Fruit fly (Drosophila melanogaster) whole organism, larva: ENCODE results near the gene CG14346.

Source experiments
- noc ChIP-seq: fragments of 200-800 bp; sonication (Bioruptor generic); optimal IDR thresholded peaks from 3 replicates; lab custom pipeline; 2019; ENCODE audit warnings: missing biosample characterization, mild to moderate bottlenecking, missing genetic modification characterization, moderate library complexity

CG14346 gene

DNA sequence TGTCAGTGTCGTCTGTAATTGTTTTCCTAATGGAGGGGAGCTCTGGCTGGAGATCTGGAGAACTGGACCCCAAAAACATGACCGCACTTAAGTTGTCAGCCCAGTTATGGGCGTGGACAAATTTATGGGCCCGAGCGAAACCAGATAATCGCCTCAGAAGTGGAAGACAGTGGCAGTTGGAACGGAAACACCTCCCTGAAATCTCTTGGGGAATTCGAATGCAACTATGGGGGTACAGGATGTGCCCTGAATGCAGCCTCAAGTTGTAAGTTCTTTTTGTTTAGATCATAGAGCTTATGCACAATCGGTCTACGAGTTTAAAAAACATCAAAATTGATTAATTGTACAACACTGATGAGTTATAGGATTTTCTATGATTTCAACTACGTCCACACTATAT lies at the start of gene CG14346:
TSS of gene CG14346 (plus strand) at position 301 of the 400 bp plus-strand sequence.
- TF ChIP-seq noc (tag; lab: Kevin White, UChicago): no peak

DNA sequence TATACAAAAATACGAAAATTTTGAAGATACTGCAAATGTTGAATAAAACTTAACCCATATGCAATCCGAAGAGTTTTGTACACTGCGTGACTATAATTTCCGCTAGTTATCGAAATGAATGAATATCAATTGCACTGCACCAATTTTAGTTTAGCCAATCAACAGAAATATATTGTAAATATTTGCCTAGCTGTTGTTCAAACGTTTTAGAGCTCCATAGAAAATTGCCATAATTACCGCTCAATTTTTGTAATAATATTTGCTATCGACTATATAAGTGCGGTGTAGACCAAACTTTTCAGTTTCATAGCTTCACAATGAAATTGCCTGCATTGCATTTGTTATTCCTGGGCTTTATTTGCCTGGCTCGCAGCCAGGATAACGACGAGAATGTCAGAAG lies 38.9 kb upstream of the CG14346 start, which contains the start of gene a5:
TSS of gene a5 (plus strand) at position 301 of the 400 bp plus-strand sequence.
- no peak for TF ChIP-seq noc (tag; lab: Kevin White, UChicago)

DNA sequence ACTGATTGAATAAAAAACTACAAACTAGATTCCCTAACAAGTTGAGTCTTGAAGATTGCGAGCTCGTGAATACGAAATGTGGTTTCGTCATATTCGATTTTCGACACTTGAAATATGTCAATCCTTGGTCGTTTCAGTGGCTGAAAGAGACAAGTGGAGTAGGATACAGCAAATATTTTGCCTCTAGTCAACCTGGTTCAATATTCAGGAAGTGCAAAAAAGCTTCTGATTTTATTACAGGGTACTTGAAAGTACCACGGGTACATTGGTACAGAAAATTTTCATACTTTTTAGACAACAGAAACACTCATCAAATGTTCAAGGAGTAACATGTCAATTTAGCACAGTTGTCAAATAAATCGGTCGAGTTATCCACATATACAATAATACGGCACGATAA lies 34.0 kb upstream of the CG14346 start, which contains the start of gene CG5440:
TSS of gene CG5440 (plus strand) at position 301 of the 400 bp plus-strand sequence.
- TF ChIP-seq noc (tag; lab: Kevin White, UChicago): no peak

DNA sequence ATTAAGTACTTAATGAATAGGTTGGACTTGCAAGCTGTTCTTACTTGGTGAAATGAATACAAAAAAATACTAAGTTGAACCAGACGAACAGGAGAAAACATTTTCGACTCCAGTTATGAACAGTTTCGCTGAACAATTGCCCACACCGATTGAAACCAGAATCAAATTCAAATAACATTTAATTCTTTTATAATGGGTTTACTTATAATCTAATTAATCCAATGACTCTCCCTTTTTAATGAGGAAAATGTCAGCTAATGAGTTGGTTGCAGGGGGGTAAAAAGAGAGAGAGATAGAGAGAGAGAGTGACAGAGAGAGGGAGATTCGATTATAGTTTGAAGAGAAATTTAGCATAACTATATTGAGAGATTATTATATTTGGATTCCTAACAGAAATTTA lies 25.8 kb upstream of the CG14346 start, which contains the start of gene CG33923:
TSS of gene CG33923 (minus strand) at position 101 of the 400 bp plus-strand sequence.
- TF ChIP-seq noc (tag; lab: Kevin White, UChicago): no peak

DNA sequence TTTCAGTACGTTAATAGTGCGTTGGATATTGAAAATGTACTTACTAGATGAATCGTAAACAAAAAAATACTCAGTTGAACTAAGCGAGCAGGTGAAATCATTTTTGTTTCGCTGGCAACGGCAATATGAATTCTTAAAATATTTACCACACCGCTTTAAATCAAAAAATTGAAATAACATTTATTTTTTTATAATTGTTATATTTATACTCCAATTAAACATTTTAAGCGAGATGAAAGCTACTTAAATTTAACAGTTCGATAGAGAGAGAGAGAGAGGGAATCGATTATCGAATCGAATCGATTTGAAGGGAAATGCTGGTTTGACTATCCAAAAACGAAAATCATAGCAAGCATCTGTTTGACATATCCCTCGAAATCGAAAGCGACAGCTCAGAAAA lies 23.7 kb upstream of the CG14346 start, which contains the start of the genes CG33922 and Cdlc2:
TSS of gene CG33922 (minus strand) at position 101 of the 400 bp plus-strand sequence.
TSS of gene Cdlc2 (plus strand) at position 330 of the 400 bp plus-strand sequence.
- no peak for TF ChIP-seq noc (tag; lab: Kevin White, UChicago)

DNA sequence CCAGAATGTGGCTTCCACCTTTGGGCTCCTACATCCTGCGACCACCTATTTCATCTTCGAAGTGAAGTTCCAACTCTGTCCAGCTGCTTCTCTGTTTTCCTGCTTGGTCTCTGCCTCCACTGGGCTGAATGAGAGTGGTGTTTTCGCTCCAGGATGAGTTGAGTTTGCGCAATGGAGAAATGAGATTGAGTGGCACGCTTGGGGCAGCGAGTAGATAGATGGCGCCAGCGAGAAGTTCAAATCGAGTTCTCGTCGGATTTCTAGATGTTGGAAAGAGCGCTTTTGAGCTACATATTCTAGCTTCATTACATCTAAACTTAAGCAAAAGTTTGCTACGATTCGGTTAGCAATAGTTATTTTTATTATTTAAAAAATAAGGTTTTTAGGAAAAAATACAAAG lies 21.8 kb upstream of the CG14346 start:
- TF ChIP-seq noc (tag; lab: Kevin White, UChicago): no peak

DNA sequence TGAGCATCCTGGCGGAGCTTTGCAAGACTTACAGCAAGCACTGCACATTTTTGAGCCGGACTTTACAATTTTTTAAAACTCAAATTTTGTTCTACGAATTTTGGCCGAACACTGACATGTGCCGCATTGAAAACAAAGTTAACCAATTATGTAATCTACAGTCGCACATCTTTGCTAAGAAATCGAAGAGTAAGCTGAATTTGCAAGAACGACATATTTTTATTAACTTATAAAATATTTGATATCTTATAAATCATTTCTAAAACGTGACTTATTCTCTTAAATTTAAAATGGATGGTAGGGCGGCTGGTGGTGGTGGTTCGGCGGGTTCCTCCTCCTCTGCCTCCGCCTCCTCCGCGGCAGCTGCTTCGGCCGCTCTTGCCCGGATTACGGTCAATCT lies 15.0 kb upstream of the CG14346 start, which contains the start of gene CG5556:
TSS of gene CG5556 (minus strand) at position 101 of the 400 bp plus-strand sequence.
- no peak for TF ChIP-seq noc (tag; lab: Kevin White, UChicago)

DNA sequence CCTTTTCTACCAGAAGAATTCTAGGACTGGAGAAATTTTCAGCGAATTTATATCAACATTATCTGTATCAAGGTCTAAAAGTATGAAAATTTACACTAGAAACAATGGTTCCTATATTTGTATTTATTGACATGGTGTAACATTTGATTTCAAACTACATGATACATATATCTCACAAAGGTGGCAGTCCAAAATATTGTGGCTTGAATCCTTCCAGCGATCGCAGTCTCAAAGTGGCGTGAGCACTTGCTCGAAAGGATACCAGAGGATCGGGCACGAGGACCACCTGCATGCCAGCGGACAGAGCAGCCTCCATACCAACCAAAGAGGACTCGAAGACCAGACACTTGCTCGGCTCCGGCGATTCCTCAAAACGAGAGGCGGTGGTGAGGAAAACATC lies 13.8 kb upstream of the CG14346 start, which contains the start of gene CG5561:
TSS of gene CG5561 (minus strand) at position 101 of the 400 bp plus-strand sequence.
- TF ChIP-seq noc (tag; lab: Kevin White, UChicago): no peak

DNA sequence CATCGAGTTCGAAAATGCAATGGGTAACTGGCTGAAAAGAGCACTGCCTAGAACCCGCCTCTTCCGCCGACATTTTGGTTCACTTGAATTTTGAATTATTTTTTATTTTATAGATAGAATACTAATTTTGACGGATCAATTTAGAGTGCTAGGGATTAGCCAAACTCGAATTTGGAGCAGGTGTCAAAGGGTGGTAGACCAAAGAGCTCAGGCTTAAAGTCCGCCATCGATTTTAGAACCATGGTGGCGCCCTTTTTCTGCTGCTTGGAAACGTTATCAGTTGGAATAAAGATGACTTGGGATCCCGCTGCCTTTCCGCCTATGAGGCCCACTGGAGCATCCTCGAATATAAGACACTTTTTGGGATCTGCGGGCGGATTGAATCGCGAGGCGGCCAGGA lies 13.0 kb upstream of the CG14346 start, which contains the start of gene CG31924:
TSS of gene CG31924 (minus strand) at position 101 of the 400 bp plus-strand sequence.
- no peak for TF ChIP-seq noc (tag; lab: Kevin White, UChicago)

DNA sequence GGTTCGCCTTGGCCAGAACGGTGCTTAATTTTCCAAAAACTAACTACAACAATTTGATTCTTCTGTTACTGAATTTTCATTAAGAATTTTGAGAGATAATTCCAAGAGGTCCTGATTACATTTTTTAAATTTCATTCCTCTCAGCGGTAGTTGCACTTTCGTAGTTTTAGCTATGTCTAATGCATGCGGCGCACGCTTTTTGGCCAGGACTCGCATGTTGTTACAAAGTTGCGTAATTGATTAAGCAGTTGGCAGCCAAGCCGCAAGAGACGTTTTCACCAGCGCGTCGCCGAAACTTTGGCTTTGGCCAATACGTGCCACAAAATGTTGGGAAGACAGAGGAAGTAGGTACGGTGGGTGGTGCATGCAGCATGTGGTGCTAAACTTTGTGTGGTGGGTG lies 12.0 kb upstream of the CG14346 start, which contains the start of gene CG5565:
TSS of gene CG5565 (minus strand) at position 101 of the 400 bp plus-strand sequence.
- TF ChIP-seq noc (tag; lab: Kevin White, UChicago): no peak

DNA sequence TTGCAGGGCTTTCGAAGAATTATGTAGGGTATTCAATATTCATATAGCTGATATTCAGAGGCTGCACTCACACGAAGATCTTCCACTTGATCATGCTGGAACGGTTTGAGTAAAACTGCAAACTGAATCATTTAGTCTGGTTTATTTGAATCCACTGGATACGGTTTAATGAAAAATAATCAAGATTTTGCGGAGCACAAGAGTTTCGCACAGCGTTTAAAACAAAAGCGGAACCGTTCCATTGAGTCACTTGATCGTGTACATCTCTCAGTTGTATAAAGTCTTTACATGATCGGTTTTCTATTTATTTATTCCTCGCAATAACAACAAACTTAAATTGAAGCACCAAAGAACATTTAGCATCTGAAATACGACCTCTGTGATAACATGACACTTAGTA lies 8.1 kb upstream of the CG14346 start, which contains the start of gene CG31659:
TSS of gene CG31659 (minus strand) at position 101 of the 400 bp plus-strand sequence.
- no peak for TF ChIP-seq noc (tag; lab: Kevin White, UChicago)

DNA sequence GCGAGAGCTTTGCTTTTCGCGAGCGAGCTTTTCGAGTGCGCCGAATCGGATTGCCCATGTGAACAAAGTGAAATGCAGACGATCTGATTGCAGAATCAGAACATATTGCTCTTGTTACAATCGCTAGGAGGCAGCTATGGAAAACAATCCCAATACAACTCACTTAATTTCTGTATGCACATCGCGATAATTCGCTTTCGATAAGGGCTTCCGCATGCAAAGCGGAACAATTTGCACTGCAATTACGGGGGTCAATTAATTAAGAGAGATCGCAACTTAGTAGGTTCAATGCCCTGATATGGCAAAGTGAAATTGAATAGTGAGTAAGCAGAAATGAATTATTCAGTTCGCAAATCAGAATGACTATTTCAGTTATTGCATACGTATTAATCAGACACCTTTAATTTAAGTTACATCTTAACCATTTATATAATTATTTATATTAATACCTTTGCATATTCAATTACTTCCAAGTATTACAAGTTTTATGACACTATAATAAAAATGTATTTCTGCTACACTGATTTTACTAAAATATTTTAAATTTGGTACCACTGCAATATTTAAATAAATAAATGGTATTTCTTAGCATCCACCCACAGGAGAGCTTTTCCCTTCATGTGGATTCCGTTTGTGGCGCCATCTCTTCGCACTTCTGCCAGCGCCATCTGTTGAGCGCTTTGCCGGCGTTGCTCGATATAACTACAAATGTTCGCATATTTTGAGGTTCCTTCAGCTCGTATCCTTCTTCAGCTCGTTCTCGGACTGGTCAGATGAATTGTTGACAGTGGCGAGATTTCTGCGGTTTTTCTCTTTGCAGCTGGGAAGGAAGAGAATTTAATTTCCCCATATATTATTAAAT lies 5.8 kb upstream of the CG14346 start, which contains the start of gene NLaz:
TSS of gene NLaz (minus strand) at position 51 of the 862 bp plus-strand sequence.
- TF ChIP-seq noc (tag; lab: Kevin White, UChicago): no peak

DNA sequence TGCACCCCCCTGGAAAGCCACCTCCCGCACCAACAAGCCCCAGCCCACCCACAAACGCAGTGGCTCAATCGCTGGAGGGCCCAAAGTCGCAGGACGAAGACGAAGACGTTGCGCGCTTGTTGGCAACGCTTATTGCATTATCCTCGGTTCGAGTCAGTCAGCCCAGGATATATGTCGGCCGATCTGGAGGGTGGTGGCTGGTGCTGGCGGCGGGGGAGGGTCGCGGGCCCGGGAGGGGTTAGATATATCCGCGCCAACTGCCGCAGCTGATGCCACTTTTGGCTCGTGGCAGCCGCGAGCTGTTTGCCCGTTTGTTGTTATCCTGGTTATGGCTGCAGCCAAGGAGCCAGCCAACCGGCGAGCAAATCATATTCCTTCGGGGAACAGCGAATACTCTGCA lies 2.8 kb upstream of the CG14346 start:
- no peak for TF ChIP-seq noc (tag; lab: Kevin White, UChicago)

DNA sequence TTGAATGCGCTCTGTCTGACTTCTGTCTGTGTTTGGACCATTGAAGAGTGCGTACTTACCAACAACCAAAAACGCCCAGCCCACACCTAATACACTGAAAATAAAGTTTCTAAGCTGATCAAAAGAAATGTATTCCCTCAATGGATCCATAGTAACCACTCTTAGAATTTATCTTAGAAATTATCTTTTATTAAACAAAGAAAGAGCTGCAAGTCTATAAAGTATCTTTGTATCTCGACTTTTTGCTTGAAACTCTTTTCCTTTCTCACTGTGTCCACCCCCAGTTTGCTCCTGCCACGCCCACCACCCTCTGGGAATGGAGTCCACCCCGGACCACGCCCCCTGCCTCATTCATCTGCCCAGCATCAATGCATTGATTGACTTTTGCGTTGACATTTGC lies 9.8 kb downstream of the CG14346 start:
- TF ChIP-seq noc (tag; lab: Kevin White, UChicago): no peak

DNA sequence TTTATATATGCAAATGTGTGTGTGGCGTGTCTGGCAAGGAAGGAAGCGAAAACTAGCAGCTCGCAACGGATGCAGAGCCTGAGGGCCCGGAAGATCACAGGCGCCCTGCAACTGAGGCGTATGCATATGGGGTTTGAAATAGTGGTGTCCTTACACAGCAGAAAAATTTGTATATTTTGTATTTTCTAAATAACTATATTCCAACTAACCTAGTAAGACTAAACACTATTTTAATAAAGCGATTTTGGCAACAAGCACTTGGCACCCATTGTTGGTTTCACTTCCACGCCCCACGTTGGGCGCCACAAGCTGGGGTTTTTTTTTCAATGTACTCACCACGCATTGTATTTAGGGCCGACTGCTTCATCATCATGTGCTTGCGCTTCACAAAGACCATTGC lies 18.7 kb downstream of the CG14346 start:
- TF ChIP-seq noc (tag; lab: Kevin White, UChicago): no peak

DNA sequence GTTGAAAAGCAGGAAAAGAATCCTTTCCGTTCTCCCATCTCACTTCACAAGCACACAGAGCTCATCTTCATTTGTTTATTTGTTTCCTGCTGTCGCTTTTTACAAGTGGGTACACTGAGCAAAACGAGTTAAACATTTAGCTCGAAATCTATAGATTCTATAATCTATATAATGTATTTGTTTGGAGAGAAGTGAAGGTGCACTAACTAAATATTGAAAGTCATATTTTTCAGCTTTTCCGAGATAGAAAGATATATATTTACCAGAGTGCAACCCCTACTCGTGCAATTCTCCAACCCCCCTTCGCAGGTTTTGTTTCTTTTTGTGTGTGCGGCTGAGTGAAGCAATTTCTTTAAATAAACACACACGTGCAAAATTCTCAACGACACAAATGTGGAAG lies 20.0 kb downstream of the CG14346 start:
- TF ChIP-seq noc (tag; lab: Kevin White, UChicago): no peak
